Worm (Caenorhabditis elegans) whole organism, L4 larva: Measurements from ENCODE around the gene top-3.
"Not testable (repeated sequence)": the region's sequence is repeated elsewhere in the genome, so short reads cannot be mapped to it uniquely, and the experiment has no call there.

Experiments
- T20F7.1 ChIP-seq: fragments of 200-800 bp; sonication (Bioruptor generic); optimal IDR thresholded peaks from 2 replicates; lab custom pipeline; 2018; ENCODE audit warnings: mild to moderate bottlenecking, missing genetic modification characterization, missing compliant biosample characterization
- T26A8.4 ChIP-seq: fragments of 200-800 bp; sonication (Bioruptor generic); IDR thresholded peaks from 2 replicates; pipeline ENCODE4 v1.3.6; 2022; ENCODE audit warnings: missing genetic modification characterization, missing compliant biosample characterization
- arid-1 ChIP-seq: fragments of 200-800 bp; sonication (Bioruptor generic); conservative IDR thresholded peaks from 2 replicates; pipeline ENCODE4 v1.3.6; 2022; ENCODE audit warnings: missing genetic modification reagents, missing genetic modification characterization, missing compliant biosample characterization
- ceh-44 ChIP-seq: fragments of 200-800 bp; sonication (Bioruptor generic); IDR thresholded peaks from 2 replicates; pipeline ENCODE4 v1.3.6; 2022; ENCODE audit warnings: missing genetic modification reagents, missing genetic modification characterization, missing compliant biosample characterization
- daf-16 ChIP-seq, 3 experiments: sonication (generic microtip); optimal IDR thresholded peaks; 2 replicates each; lab custom pipeline; 2016 to 2017; ENCODE audit warnings: missing genetic modification characterization in 3 of 3, missing genetic modification reagents in 3 of 3, mild to moderate bottlenecking in 2 of 3, missing compliant biosample characterization in 2 of 3, missing biosample characterization in 1 of 3, moderate library complexity in 1 of 3
- dmd-6 ChIP-seq: fragments of 200-800 bp; sonication (Bioruptor generic); IDR thresholded peaks from 2 replicates; pipeline ENCODE4 v1.3.6; 2022; ENCODE audit warnings: missing genetic modification reagents, missing genetic modification characterization, missing compliant biosample characterization
- dmd-8 ChIP-seq: fragments of 200-800 bp; sonication (Bioruptor generic); IDR thresholded peaks from 2 replicates; pipeline ENCODE4 v1.3.6; 2022; ENCODE audit warnings: missing genetic modification characterization, missing compliant biosample characterization
- egl-43 ChIP-seq: fragments of 200-800 bp; sonication (Bioruptor generic); IDR thresholded peaks from 2 replicates; pipeline ENCODE4 v1.3.6; 2022; ENCODE audit warnings: missing genetic modification reagents, missing genetic modification characterization, missing compliant biosample characterization
- gei-8 ChIP-seq: fragments of 200-800 bp; sonication (Bioruptor generic); optimal IDR thresholded peaks from 2 replicates; lab custom pipeline; 2018; ENCODE audit warnings: mild to moderate bottlenecking, missing genetic modification characterization, missing compliant biosample characterization
- hif-1 ChIP-seq, 2 experiments: sonication (generic microtip); optimal IDR thresholded peaks; 2 replicates each; lab custom pipeline; 2016 to 2017; ENCODE audit warnings: missing compliant biosample characterization in 2 of 2, missing genetic modification characterization in 2 of 2, missing genetic modification reagents in 2 of 2, missing genotype in 2 of 2, mild to moderate bottlenecking in 1 of 2
- hlh-11 ChIP-seq: fragments of 200-800 bp; sonication (Bioruptor generic); optimal IDR thresholded peaks from 2 replicates; lab custom pipeline; 2018; ENCODE audit warnings: mild to moderate bottlenecking, missing genetic modification characterization, missing compliant biosample characterization
- hmg-1.1 ChIP-seq: fragments of 200-800 bp; sonication (Bioruptor generic); IDR thresholded peaks from 2 replicates; pipeline ENCODE4 v1.3.6; 2022; ENCODE audit warnings: missing genetic modification reagents, missing genetic modification characterization, missing compliant biosample characterization
- lin-15B ChIP-seq: fragments of 150-350 bp; sonication (generic microtip); optimal IDR thresholded peaks from 3 replicates; lab custom pipeline; 2014; ENCODE audit warnings: missing biosample characterization, missing genetic modification characterization
- lin-29 ChIP-seq: fragments of 200-800 bp; sonication (Bioruptor generic); IDR thresholded peaks from 2 replicates; pipeline ENCODE4 v1.3.6; 2022; ENCODE audit warnings: missing genetic modification reagents, missing genetic modification characterization, missing compliant biosample characterization
- lin-38 ChIP-seq: fragments of 200-800 bp; sonication (Bioruptor generic); IDR thresholded peaks from 2 replicates; pipeline ENCODE4 v1.3.6; 2022; ENCODE audit warnings: missing genetic modification reagents, missing genetic modification characterization, missing compliant biosample characterization
- lir-3 ChIP-seq: sonication (generic microtip); optimal IDR thresholded peaks from 2 replicates; lab custom pipeline; 2016; ENCODE audit warnings: mild to moderate bottlenecking, missing genetic modification characterization, missing compliant biosample characterization
- madf-9 ChIP-seq: fragments of 200-800 bp; sonication (Bioruptor generic); conservative IDR thresholded peaks from 2 replicates; pipeline ENCODE4 v1.3.6; 2022; ENCODE audit warnings: missing genetic modification reagents, missing genetic modification characterization, missing compliant biosample characterization
- nhr-111 ChIP-seq: fragments of 200-800 bp; sonication (Bioruptor generic); optimal IDR thresholded peaks from 2 replicates; lab custom pipeline; 2018; ENCODE audit warnings: mild to moderate bottlenecking, missing genetic modification characterization, missing compliant biosample characterization
- nhr-28 ChIP-seq: fragments of 150-350 bp; optimal IDR thresholded peaks from 2 replicates; lab custom pipeline; 2014; ENCODE audit warnings: missing biosample characterization, missing genetic modification characterization
- pha-4 ChIP-seq, 2 experiments: fragments of 150-350 bp in 1 of 2; fragments of 200-800 bp in 1 of 2; sonication (Bioruptor generic) in 1 of 2; IDR thresholded peaks in 1 of 2; optimal IDR thresholded peaks in 1 of 2; 2 replicates each; pipeline versions ENCODE4 v1.3.6 to Lab custom; 2014 to 2022; ENCODE audit warnings: missing genetic modification characterization in 2 of 2, missing genetic modification reagents in 2 of 2, missing biosample characterization in 1 of 2, missing compliant biosample characterization in 1 of 2
- pqm-1 ChIP-seq: sonication (generic microtip); optimal IDR thresholded peaks from 2 replicates; lab custom pipeline; 2017; ENCODE audit warnings: missing biosample characterization, missing genetic modification characterization
- saeg-2 ChIP-seq: fragments of 200-800 bp; sonication (Bioruptor generic); IDR thresholded peaks from 2 replicates; pipeline ENCODE4 v1.3.6; 2022; ENCODE audit warnings: missing genetic modification reagents, missing genetic modification characterization, missing compliant biosample characterization
- set-16 ChIP-seq: fragments of 200-800 bp; sonication (Bioruptor generic); IDR thresholded peaks from 2 replicates; pipeline ENCODE4 v1.3.6; 2022; ENCODE audit warnings: missing genetic modification reagents, missing genetic modification characterization, missing compliant biosample characterization
- snpc-1.2 ChIP-seq: fragments of 200-800 bp; sonication (Bioruptor generic); IDR thresholded peaks from 2 replicates; pipeline ENCODE4 v1.3.6; 2022; ENCODE audit warnings: missing genetic modification reagents, missing genetic modification characterization, missing compliant biosample characterization
- unc-62 ChIP-seq, 3 experiments: fragments of 150-350 bp in 1 of 3; sonication (generic microtip); optimal IDR thresholded peaks in 2 of 3; peaks in 1 of 3; 1 replicate in 1 of 3; 2 replicates in 2 of 3; lab custom pipeline; 2014 to 2017; ENCODE audit warnings: missing biosample characterization in 3 of 3, missing genetic modification characterization in 3 of 3, missing genetic modification reagents in 3 of 3, missing genotype in 1 of 3
- vab-7 ChIP-seq: fragments of 200-800 bp; sonication (Bioruptor generic); IDR thresholded peaks from 2 replicates; pipeline ENCODE4 v1.3.6; 2022; ENCODE audit warnings: missing genetic modification reagents, missing genetic modification characterization, missing compliant biosample characterization

Gene top-3

DNA sequence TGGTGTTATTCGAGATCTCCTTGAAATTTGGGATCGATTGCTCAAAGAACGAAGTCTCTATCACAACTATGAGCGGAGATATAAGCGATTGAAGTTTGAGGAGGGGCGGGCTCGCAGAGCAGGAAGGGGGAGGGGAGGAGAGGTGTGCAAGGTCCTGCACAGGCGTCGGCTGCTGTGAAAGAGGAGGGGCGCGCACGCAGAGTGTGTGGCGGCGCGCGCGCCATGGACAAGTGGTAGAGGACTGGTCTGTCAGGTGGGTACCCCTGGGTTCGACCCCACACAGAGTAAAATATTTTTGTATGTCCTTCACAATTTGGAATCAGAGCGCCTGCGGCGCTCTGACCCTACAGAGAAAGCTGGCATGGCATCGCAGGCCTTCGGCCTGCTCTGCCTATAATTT is 7.1 kb upstream of the top-3 start:
- TF ChIP-seq vab-7 (0 out of 2 replicates have a peak, but pooled peaks have one; percentile 20), lin-38 (GFP tag; lab: Robert Waterston, UW) (peak; percentile 66), ceh-44 (GFP tag; lab: Robert Waterston, UW) (0 out of 2 replicates have a peak, but pooled peaks have one; percentile 52), arid-1 (GFP tag; lab: Robert Waterston, UW) (0 out of 2 replicates have a peak, but pooled peaks have one; percentile 30), madf-9 (GFP tag; lab: Robert Waterston, UW) (peak; percentile 35; the same call in 1 of the 2 replicates), dmd-6 (peak; percentile 10; the same call in 1 of the 2 replicates), set-16 (GFP tag; lab: Robert Waterston, UW) (peak; percentile 97), egl-43 (GFP tag; lab: Robert Waterston, UW) (0 out of 2 replicates have a peak, but pooled peaks have one; percentile 12), hmg-1.1 (GFP tag; lab: Robert Waterston, UW) (peak; percentile 59), pha-4 (GFP tag; IDR thresholded peaks at IDR 0.05; lab: Robert Waterston, UW) (peak; percentile 9; the same call in 1 of the 2 replicates), snpc-1.2 (GFP tag; lab: Robert Waterston, UW) (peak; percentile 61; the same call in 1 of the 2 replicates)
- TF ChIP-seq pha-4 (tag; optimal IDR thresholded peaks at IDR 0.05; lab: Kevin White, UChicago), result not testable (repeated sequence)

DNA sequence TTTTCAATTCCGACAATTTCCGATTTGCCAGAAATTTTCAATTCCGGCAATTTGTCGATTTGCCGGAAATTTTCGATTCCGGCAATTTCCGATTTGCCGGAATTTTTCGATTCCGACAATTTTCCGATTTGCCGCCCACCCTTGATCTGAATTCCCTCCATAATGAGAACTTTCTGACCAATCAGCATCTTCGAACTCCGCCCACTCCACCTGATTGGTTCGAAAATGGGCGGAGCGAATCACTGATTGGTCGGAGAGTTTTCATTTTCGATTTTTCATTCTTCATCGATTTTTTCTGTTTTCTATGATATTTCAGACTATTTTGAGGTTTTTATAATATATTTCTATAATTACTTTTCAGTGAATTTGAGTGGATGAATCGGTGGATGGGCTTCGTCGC is 5.8 kb downstream of the top-3 start:
- TF ChIP-seq pqm-1 (tag; lab: Kevin White, UChicago), result no peak
- no peak for TF ChIP-seq gei-8 (GFP tag; lab: Kevin White, UChicago)

DNA sequence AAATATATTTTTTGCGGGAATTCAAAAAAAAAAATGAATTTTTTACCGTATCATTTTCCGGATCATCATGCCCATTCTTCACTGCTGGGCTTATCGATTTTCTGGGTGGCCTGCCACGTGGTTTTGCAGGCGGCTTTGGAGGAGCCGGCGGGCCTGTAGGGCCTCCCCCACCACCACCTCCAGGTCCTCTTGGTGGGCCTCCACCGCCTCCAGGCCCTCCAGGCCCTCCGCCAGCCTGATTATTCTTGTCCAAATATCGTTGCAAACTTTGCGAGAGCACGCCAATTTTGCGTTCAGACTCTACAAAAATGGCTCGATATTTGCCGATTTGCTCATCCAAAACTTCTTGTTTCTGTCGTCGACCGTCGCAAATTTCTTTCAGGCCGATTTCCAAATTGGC is 8.9 kb downstream of the top-3 start:
- TF ChIP-seq set-16 (GFP tag; lab: Robert Waterston, UW), result peak; percentile 92
- TF ChIP-seq lin-15B (tag; lab: Kevin White, UChicago), result no peak
- no peak for TF ChIP-seq dmd-8 (GFP tag; lab: Robert Waterston, UW)

DNA sequence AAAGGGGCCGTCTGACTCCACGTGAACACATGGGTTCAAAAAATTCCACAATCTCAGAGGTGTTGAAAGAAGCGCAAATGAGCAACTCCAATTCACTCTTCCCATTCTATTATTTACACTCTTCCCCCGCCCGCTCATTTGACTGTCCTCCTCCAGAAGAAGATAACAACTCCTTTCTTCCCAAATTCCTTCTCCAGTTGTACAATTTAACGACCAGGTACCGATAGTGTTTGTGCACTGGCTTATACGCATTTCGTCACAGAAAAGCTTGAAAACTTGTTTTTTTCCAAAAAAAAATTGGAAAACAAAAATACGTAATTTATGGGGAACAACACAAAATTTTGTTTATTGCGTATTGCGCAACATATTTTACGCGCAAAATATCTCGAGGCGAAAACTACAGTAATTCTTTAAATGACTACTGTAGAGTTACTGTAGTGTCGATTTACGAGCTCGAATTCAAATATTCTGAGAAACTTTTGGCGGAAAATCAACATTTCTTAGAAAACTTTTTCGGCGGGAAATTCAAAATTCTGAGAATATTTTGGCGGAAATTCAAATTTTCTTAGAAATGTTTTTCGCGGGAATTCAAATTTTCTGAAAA is 10.6 kb downstream of the top-3 start:
- TF ChIP-seq nhr-111 (GFP tag; lab: Kevin White, UChicago) (no peak), daf-16 (GFP tag; optimal IDR thresholded peaks at IDR 0.05; lab: Kevin White, UChicago) (no peak), daf-16 (tag; optimal IDR thresholded peaks at IDR 0.05; lab: Kevin White, UChicago) (peak; percentile 79), lin-29 (GFP tag; lab: Robert Waterston, UW) (no peak), nhr-28 (tag; lab: Kevin White, UChicago) (peak; percentile 57), T20F7.1 (GFP tag; lab: Kevin White, UChicago) (no peak), T26A8.4 (GFP tag; lab: Robert Waterston, UW) (no peak), hlh-11 (peak; percentile 1), saeg-2 (GFP tag; lab: Robert Waterston, UW) (no peak), hif-1 (tag; optimal IDR thresholded peaks at IDR 0.05; lab: Kevin White, UChicago) (no peak), snpc-1.2 (GFP tag; lab: Robert Waterston, UW) (no peak), lir-3 (tag; lab: Kevin White, UChicago) (no peak), pqm-1 (tag; lab: Kevin White, UChicago) (peak; percentile 61), unc-62 (GFP tag; optimal IDR thresholded peaks at IDR 0.05 in 1 of 2; lab: Kevin White, UChicago) (peak in 1 of 2 experiments; percentile 62), unc-62 (tag; optimal IDR thresholded peaks at IDR 0.05; lab: Kevin White, UChicago) (no peak)

DNA sequence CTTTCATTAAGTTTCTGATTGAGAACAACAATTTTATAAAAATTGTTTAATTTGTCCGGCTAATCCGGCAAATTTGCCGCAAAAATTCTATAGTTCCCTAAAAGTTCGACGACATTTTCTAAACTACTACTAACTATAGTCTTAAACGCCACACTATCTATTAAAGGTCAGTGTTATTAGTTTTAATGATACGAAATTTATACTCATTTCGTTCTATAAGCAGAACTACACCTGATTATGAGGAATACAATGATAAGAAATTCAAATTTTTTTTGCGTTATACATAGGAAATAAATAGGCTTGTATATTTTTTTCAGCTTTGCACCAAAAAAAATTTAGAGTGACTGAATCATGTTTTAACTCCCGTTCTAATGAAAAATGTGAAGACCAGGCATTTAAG is 11.5 kb downstream of the top-3 start:
- no peak for TF ChIP-seq egl-43 (GFP tag; lab: Robert Waterston, UW)
- TF ChIP-seq daf-16 (GFP tag; optimal IDR thresholded peaks at IDR 0.05; lab: Kevin White, UChicago), result no peak
- peak; percentile 26 for TF ChIP-seq daf-16 (tag; optimal IDR thresholded peaks at IDR 0.05; lab: Kevin White, UChicago)
- peak; percentile 61 for TF ChIP-seq nhr-28 (tag; lab: Kevin White, UChicago)
- TF ChIP-seq, all 104 proteins: peak for 2
